Fruit fly (Drosophila melanogaster) whole organism: ENCODE results near the gene CG46399.

Experiments used
- CG8478 ChIP-seq: fragments of >200 bp; optimal IDR thresholded peaks from 2 replicates; lab custom pipeline; 2018; ENCODE audit warnings: inconsistent platforms
- Dll ChIP-seq: fragments of >200 bp; optimal IDR thresholded peaks from 2 replicates; lab custom pipeline; 2017
- EcR ChIP-seq, 2 experiments: fragments of >200 bp; optimal IDR thresholded peaks; 2 replicates each; lab custom pipeline; 2017; ENCODE audit warnings: missing biosample characterization in 2 of 2, missing genetic modification characterization in 2 of 2, missing genetic modification reagents in 2 of 2
- pan ChIP-seq: fragments of >200 bp; optimal IDR thresholded peaks from 2 replicates; lab custom pipeline; 2017
- psq ChIP-seq: fragments of >200 bp; optimal IDR thresholded peaks from 2 replicates; lab custom pipeline; 2017
- usp ChIP-seq: fragments of >200 bp; optimal IDR thresholded peaks from 2 replicates; lab custom pipeline; 2017; ENCODE audit warnings: missing biosample characterization, missing genetic modification characterization, mixed read lengths

dm6 chrX:14868414-14868813, 9.4 kb downstream of the CG46399 start:
- TF ChIP-seq CG8478 (lab: Kevin White, UChicago) (no peak), EcR (GFP tag; optimal IDR thresholded peaks at IDR 0.05; lab: Kevin White, UChicago) (no peak), Dll (no peak), psq (lab: Kevin White, UChicago) (no peak), usp (GFP tag; lab: Kevin White, UChicago) (no peak), pan (lab: Kevin White, UChicago) (no peak)
